Worm (Caenorhabditis elegans) whole organism, mixed stage, embryonic: ENCODE data around the gene skpt-1.
A peak's percentile ranks its signal among the peaks of the same experiment; 100 is the strongest.

ENCODE experiments used
- M03D4.4 ChIP-seq: sonication (generic microtip); optimal IDR thresholded peaks from 2 replicates; lab custom pipeline; 2017; ENCODE audit warnings: mild to moderate bottlenecking, missing genetic modification characterization, missing compliant biosample characterization
- bed-3 ChIP-seq: fragments of 200-800 bp; sonication (Bioruptor generic); optimal IDR thresholded peaks from 3 replicates; lab custom pipeline; 2018; ENCODE audit warnings: mild to moderate bottlenecking, missing genetic modification characterization, moderate library complexity, missing compliant biosample characterization
- ceh-39 ChIP-seq: fragments of 150-350 bp; optimal IDR thresholded peaks from 2 replicates; lab custom pipeline; 2014; ENCODE audit warnings: missing biosample characterization, missing genetic modification characterization
- ces-1 ChIP-seq: fragments of 150-350 bp; optimal IDR thresholded peaks from 2 replicates; lab custom pipeline; 2014; ENCODE audit warnings: missing biosample characterization, missing genetic modification reagents, missing genetic modification characterization
- cnd-1 ChIP-seq: fragments of 200-800 bp; sonication (Bioruptor generic); optimal IDR thresholded peaks from 2 replicates; lab custom pipeline; 2018; ENCODE audit warnings: mild to moderate bottlenecking, missing genetic modification characterization, missing compliant biosample characterization
- drap-1 ChIP-seq: fragments of 200-800 bp; sonication (Bioruptor generic); optimal IDR thresholded peaks from 3 replicates; lab custom pipeline; 2018; ENCODE audit warnings: mild to moderate bottlenecking, missing genetic modification characterization, missing compliant biosample characterization
- elt-3 ChIP-seq: fragments of 150-350 bp; optimal IDR thresholded peaks from 2 replicates; lab custom pipeline; 2014; ENCODE audit warnings: missing biosample characterization, missing genetic modification characterization
- flh-1 ChIP-seq: fragments of 200-800 bp; sonication (Bioruptor generic); optimal IDR thresholded peaks from 2 replicates; lab custom pipeline; 2018; ENCODE audit warnings: mild to moderate bottlenecking, missing genetic modification characterization, moderate library complexity, missing compliant biosample characterization
- ham-2 ChIP-seq: fragments of 200-800 bp; sonication (Bioruptor generic); optimal IDR thresholded peaks from 2 replicates; lab custom pipeline; 2018; ENCODE audit warnings: mild to moderate bottlenecking, missing genetic modification characterization, missing compliant biosample characterization
- hlh-1 ChIP-seq: fragments of 150-350 bp; optimal IDR thresholded peaks from 2 replicates; lab custom pipeline; 2014; ENCODE audit warnings: missing biosample characterization, missing genetic modification reagents, missing genetic modification characterization
- lin-13 ChIP-seq: fragments of 150-350 bp; optimal IDR thresholded peaks from 2 replicates; lab custom pipeline; 2014; ENCODE audit warnings: missing biosample characterization, missing genetic modification characterization
- lsy-2 ChIP-seq: fragments of 150-350 bp; optimal IDR thresholded peaks from 2 replicates; lab custom pipeline; 2014; ENCODE audit warnings: missing biosample characterization, missing genetic modification characterization
- mep-1 ChIP-seq: fragments of 150-350 bp; optimal IDR thresholded peaks from 2 replicates; lab custom pipeline; 2017; ENCODE audit warnings: missing biosample characterization, missing genetic modification reagents, missing genetic modification characterization, inconsistent platforms
- mls-2 ChIP-seq: sonication (generic microtip); optimal IDR thresholded peaks from 2 replicates; lab custom pipeline; 2016; ENCODE audit warnings: mild to moderate bottlenecking, missing genetic modification characterization, moderate library complexity, missing compliant biosample characterization
- nhr-12 ChIP-seq: fragments of 150-350 bp; optimal IDR thresholded peaks from 2 replicates; lab custom pipeline; 2014; ENCODE audit warnings: missing biosample characterization, missing genetic modification characterization
- nhr-237 ChIP-seq: fragments of 150-350 bp; optimal IDR thresholded peaks from 2 replicates; lab custom pipeline; 2014; ENCODE audit warnings: missing biosample characterization, missing genetic modification characterization
- nhr-28 ChIP-seq: fragments of 150-350 bp; optimal IDR thresholded peaks from 2 replicates; lab custom pipeline; 2014; ENCODE audit warnings: missing biosample characterization, missing genetic modification characterization
- pha-4 ChIP-seq: fragments of 150-350 bp; optimal IDR thresholded peaks from 2 replicates; lab custom pipeline; 2018; ENCODE audit warnings: missing biosample characterization, missing genetic modification reagents, missing genetic modification characterization
- sem-2 ChIP-seq: fragments of 200-800 bp; sonication (Bioruptor generic); optimal IDR thresholded peaks from 2 replicates; lab custom pipeline; 2018; ENCODE audit warnings: mild to moderate bottlenecking, missing genetic modification characterization, missing compliant biosample characterization
- snpc-4 ChIP-seq: fragments of 150-350 bp; optimal IDR thresholded peaks from 2 replicates; lab custom pipeline; 2014; ENCODE audit warnings: missing biosample characterization, missing genetic modification characterization
- tbx-8 ChIP-seq: fragments of 200-800 bp; sonication (Bioruptor generic); optimal IDR thresholded peaks from 2 replicates; lab custom pipeline; 2018; ENCODE audit warnings: mild to moderate bottlenecking, missing genetic modification characterization, moderate library complexity, missing compliant biosample characterization
- unc-120 ChIP-seq: sonication (generic microtip); optimal IDR thresholded peaks from 2 replicates; lab custom pipeline; 2017; ENCODE audit warnings: missing genetic modification characterization, missing compliant biosample characterization; ENCODE audit not compliant: poor library complexity, severe bottlenecking
- unc-39 ChIP-seq: fragments of 150-350 bp; optimal IDR thresholded peaks from 2 replicates; lab custom pipeline; 2014; ENCODE audit warnings: missing biosample characterization, missing genetic modification characterization
- unc-62 ChIP-seq: fragments of 150-350 bp; optimal IDR thresholded peaks from 2 replicates; lab custom pipeline; 2014; ENCODE audit warnings: missing biosample characterization, missing genetic modification reagents, missing genetic modification characterization
- zip-8 ChIP-seq: fragments of 150-350 bp; optimal IDR thresholded peaks from 2 replicates; lab custom pipeline; 2014; ENCODE audit warnings: missing biosample characterization, missing genetic modification characterization
- ztf-11 ChIP-seq: fragments of 150-350 bp; optimal IDR thresholded peaks from 2 replicates; lab custom pipeline; 2014; ENCODE audit warnings: missing biosample characterization, missing genetic modification characterization

The skpt-1 gene

DNA sequence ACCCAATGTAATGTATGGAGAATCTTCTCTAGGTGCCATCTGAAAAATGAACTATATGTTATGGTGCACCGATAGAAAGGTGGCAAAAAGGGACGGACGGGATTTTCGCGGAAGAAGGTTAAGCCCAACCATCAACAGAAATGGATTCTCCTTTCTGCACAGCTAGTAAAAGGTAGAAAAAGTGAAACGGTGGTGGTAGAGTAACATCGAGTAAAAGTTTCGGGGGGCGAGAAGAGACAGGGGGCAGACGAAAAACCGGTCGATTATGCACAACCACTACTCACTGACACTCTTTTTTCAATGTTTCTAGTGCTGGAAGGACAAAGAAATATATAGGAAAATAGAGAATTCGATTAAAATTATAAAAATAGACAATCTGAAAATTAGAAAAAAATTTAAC, 28.7 kb downstream of the skpt-1 start:
- TF ChIP-seq ces-1 (GFP tag; lab: Kevin White, UChicago), result no peak
- no peak for TF ChIP-seq nhr-28 (tag; lab: Kevin White, UChicago)
- no peak for TF ChIP-seq drap-1 (GFP tag; lab: Kevin White, UChicago)
- no peak for TF ChIP-seq lsy-2
- TF ChIP-seq hlh-1, result no peak
- TF ChIP-seq nhr-12 (tag; lab: Kevin White, UChicago), result no peak

DNA sequence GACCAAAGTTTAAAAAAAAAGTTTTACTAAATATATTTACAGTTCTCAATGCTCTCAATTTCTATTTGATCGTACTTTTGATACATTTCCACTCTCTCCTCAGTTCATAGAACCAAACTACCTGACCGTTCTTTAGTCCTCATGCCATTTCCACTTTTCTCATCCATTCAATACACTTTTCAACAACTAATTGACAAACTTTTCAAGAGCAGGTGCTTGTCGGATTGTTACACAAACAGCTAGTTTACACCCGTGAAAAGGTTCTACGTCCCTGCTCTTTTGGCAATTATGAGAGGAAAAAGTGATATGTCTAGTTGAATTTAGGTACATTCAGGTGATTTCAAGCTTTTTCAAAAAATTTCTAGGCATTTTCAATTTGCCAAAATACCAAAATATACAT, 30.3 kb downstream of the skpt-1 start:
- TF ChIP-seq ham-2 (GFP tag; lab: Kevin White, UChicago) (no peak), unc-120 (tag; lab: Kevin White, UChicago) (peak; percentile 31), hlh-1 (peak; percentile 81), lin-13 (tag; lab: Kevin White, UChicago) (no peak), ces-1 (GFP tag; lab: Kevin White, UChicago) (no peak), snpc-4 (tag; lab: Kevin White, UChicago) (no peak), bed-3 (GFP tag; lab: Kevin White, UChicago) (no peak)

DNA sequence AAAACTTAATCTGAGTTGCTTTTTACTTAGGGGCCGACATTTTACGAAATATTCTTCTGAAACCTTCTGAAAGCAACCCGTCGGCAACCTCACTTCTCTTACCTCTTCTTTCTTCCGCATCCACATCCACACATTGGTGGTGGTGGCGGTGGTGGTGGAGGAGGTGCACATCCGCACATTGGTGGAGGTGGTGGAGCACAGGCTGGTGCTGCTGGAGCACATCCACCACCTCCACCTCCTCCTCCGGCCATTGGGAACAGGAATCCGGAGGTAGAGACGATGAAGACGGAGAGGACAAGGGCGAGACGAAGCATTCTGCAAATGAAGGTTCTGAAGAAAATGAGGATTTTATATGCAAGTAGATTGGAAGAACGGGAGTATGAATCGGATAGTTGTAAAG, 34.5 kb downstream of the skpt-1 start, which contains the start of gene grl-22:
Gene grl-22 (minus strand): TSS at position 332 of the 400 bp plus-strand sequence.
- no peak for TF ChIP-seq nhr-12 (tag; lab: Kevin White, UChicago)
- no peak for TF ChIP-seq pha-4 (tag; lab: Kevin White, UChicago)

DNA sequence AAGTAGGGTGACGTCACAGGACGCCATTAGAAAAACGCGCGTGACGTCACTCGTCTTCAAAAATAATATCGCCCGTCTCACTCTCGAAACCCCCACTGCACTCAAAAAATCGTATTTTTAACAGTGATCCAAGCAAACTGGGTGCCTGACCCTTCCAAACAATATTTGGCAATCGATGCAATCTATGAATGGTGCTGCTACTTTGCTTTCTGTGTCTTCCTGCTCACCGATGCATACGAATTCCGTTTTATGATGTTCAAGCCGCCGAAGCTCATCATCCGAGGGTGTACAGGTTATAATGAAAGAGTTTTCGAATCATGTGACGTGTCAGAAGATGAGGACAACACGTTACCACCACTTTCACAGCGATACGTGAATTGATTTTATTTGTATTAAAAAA, 40.6 kb downstream of the skpt-1 start, which contains the start of gene W03A5.1:
Gene W03A5.1 (plus strand): TSS at position 301 of the 400 bp plus-strand sequence.
- no peak for TF ChIP-seq mep-1 (tag; lab: Kevin White, UChicago)
- TF ChIP-seq hlh-1, result no peak
- peak; percentile 87 for TF ChIP-seq zip-8 (tag; lab: Kevin White, UChicago)
- TF ChIP-seq, all 35 proteins: peak for 1

DNA sequence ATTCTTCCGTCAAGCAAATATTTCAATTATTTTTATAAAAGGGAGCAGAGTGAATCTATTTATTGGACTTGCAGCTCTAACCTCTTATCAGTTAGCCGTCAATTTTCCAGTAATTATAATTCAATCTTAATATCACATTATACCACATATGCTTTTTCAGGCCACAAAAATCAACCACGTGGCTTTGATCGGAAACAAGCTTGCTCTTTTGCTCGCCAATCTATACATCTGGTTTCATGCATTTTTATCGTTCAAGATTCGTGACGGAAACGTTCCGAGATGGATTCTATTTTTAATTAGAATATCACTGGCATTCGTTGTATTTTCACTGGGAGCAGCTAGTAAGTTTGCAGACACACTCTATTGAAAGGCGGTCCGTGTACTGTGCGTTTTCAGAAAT, 41.1 kb downstream of the skpt-1 start:
- TF ChIP-seq M03D4.4 (no peak), unc-120 (tag; lab: Kevin White, UChicago) (no peak), sem-2 (GFP tag; lab: Kevin White, UChicago) (no peak), hlh-1 (no peak), cnd-1 (tag; lab: Kevin White, UChicago) (no peak)
- TF ChIP-seq, all 35 proteins: peak for 0

DNA sequence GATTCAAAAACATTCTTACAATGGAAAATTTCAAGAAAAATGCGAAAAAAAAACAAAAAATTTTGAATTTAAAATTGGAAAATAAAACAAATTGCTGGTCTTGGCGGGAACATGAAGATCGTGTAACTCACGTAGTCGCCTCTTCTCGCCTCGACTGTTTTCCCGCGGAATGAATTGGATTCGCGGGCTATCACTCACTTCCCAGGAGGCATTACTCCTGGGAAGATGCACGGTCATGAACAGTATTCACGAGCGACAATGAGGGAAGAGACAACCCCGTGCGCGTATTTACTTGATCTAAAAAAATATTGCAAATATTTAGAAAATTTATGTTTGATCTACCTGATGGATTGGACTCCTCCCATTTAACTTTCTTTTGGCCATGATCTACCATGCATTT, 41.9 kb downstream of the skpt-1 start:
- TF ChIP-seq unc-120 (tag; lab: Kevin White, UChicago), result no peak
- TF ChIP-seq M03D4.4, result no peak
- TF ChIP-seq pha-4 (tag; lab: Kevin White, UChicago), result no peak
- TF ChIP-seq flh-1 (GFP tag; lab: Kevin White, UChicago), result no peak
- no peak for TF ChIP-seq ztf-11
- no peak for TF ChIP-seq tbx-8 (GFP tag; lab: Kevin White, UChicago)
- TF ChIP-seq ces-1 (GFP tag; lab: Kevin White, UChicago), result no peak
- TF ChIP-seq, all 35 proteins: peak for 0

DNA sequence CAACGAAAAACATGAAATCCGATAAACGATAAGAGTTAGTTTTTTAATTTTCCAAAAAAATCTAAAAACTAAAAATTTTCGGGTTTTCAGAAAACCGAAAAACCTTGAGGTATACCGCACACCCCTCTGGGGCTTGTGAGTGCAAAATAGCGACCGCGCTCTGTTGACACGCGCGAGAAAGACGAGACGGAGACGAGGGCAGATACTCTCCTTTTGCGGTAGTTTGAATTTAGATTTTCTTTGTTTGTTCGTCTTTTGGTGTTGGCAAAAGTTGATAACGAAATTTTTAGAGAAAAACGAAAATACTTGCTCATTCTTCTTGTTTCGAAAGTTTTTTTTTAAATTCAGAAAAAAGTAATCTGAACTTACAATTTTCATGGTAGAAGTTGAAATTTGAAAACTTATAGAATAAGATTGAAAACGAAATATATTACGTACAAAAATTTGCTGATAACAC, 42.5 kb downstream of the skpt-1 start, which contains the start of the genes W03A5.2 and Y32H12A.8:
Gene W03A5.2 (plus strand): TSS at position 407 of the 457 bp plus-strand sequence.
Gene Y32H12A.8 (minus strand): TSS at position 410 of the 457 bp plus-strand sequence.
- TF ChIP-seq unc-39 (no peak), bed-3 (GFP tag; lab: Kevin White, UChicago) (no peak), elt-3 (tag; lab: Kevin White, UChicago) (no peak), cnd-1 (tag; lab: Kevin White, UChicago) (no peak), lsy-2 (peak; percentile 68), mep-1 (tag; lab: Kevin White, UChicago) (peak; percentile 29), unc-62 (GFP tag; lab: Kevin White, UChicago) (no peak), mls-2 (tag; lab: Kevin White, UChicago) (no peak), pha-4 (tag; lab: Kevin White, UChicago) (peak; percentile 24), snpc-4 (tag; lab: Kevin White, UChicago) (no peak), hlh-1 (peak; percentile 6), ceh-39 (tag; lab: Kevin White, UChicago) (no peak), tbx-8 (GFP tag; lab: Kevin White, UChicago) (no peak), unc-120 (tag; lab: Kevin White, UChicago) (peak; percentile 88), nhr-237 (peak; percentile 33), nhr-12 (tag; lab: Kevin White, UChicago) (no peak)
- TF ChIP-seq, all 35 proteins: peak for 6
